Worm (Caenorhabditis elegans): ENCODE results near the gene mgrn-1.

ce11 chrX:14349690-14350168, 38.2 kb upstream of the mgrn-1 start, which contains the start of gene wdr-5.2:
- TF ChIP-seq ama-1 (optimal IDR thresholded peaks at IDR 0.05) (no peak), aly-1 (tag; optimal IDR thresholded peaks at IDR 0.05) (no peak), hmg-4 (GFP tag; optimal IDR thresholded peaks at IDR 0.05) (no peak), flt-1 (GFP tag; IDR thresholded peaks at IDR 0.05) (no peak), ets-7 (tag; optimal IDR thresholded peaks at IDR 0.05) (no peak), hmbx-1 (tag; optimal IDR thresholded peaks at IDR 0.05) (no peak), tbx-37 (GFP tag; conservative IDR thresholded peaks at IDR 0.05) (no peak), scrt-1 (GFP tag; IDR thresholded peaks at IDR 0.05) (no peak), tbx-11 (GFP tag; IDR thresholded peaks at IDR 0.05) (no peak), pes-1 (GFP tag; IDR thresholded peaks at IDR 0.05) (no peak), sea-1 (GFP tag; conservative IDR thresholded peaks at IDR 0.05) (no peak), ceh-36 (tag; optimal IDR thresholded peaks at IDR 0.05) (no peak)
